Worm (Caenorhabditis elegans) whole organism, L1 larva: ENCODE measurements around the gene Y48B6A.1.

ENCODE experiments used
- C34B4.2 ChIP-seq: sonication (generic microtip); optimal IDR thresholded peaks from 2 replicates; lab custom pipeline; 2017; ENCODE audit warnings: mild to moderate bottlenecking, missing genetic modification characterization, missing compliant biosample characterization
- F16B12.6 ChIP-seq: fragments of 150-350 bp; optimal IDR thresholded peaks from 2 replicates; lab custom pipeline; 2014; ENCODE audit warnings: missing biosample characterization, missing genetic modification characterization
- Y116A8C.19 ChIP-seq: sonication (generic microtip); optimal IDR thresholded peaks from 2 replicates; lab custom pipeline; 2016; ENCODE audit warnings: missing compliant biosample characterization, missing genetic modification characterization, borderline replicate concordance
- alr-1 ChIP-seq: fragments of 200-800 bp; sonication (Bioruptor generic); optimal IDR thresholded peaks from 2 replicates; lab custom pipeline; 2018; ENCODE audit warnings: borderline replicate concordance, mild to moderate bottlenecking, missing genetic modification characterization, missing compliant biosample characterization
- aly-2 ChIP-seq: fragments of 150-350 bp; optimal IDR thresholded peaks from 2 replicates; lab custom pipeline; 2014; ENCODE audit warnings: missing biosample characterization, missing genetic modification characterization
- ceh-63 ChIP-seq: fragments of 200-800 bp; sonication (Bioruptor generic); optimal IDR thresholded peaks from 2 replicates; lab custom pipeline; 2018; ENCODE audit warnings: mild to moderate bottlenecking, missing genetic modification characterization, missing compliant biosample characterization
- ceh-8 ChIP-seq: fragments of 200-800 bp; sonication (Bioruptor generic); optimal IDR thresholded peaks from 2 replicates; lab custom pipeline; 2018; ENCODE audit warnings: mild to moderate bottlenecking, missing genetic modification characterization, moderate library complexity, missing compliant biosample characterization
- ceh-82 ChIP-seq, 3 experiments: fragments of 150-350 bp in 1 of 3; sonication (generic microtip) in 2 of 3; optimal IDR thresholded peaks; 2 replicates each; lab custom pipeline; 2014 to 2017; ENCODE audit warnings: missing biosample characterization in 3 of 3, missing genetic modification characterization in 3 of 3
- ceh-88 ChIP-seq: fragments of 200-800 bp; sonication (Bioruptor generic); IDR thresholded peaks from 2 replicates; pipeline ENCODE4 v1.3.6; 2022; ENCODE audit warnings: missing genetic modification characterization, missing compliant biosample characterization
- dpl-1 ChIP-seq, 3 experiments: fragments of 150-350 bp in 2 of 3; sonication (generic microtip) in 1 of 3; optimal IDR thresholded peaks; 2 replicates each; lab custom pipeline; 2014 to 2017; ENCODE audit warnings: missing biosample characterization in 3 of 3, missing genetic modification characterization in 3 of 3, missing genetic modification reagents in 3 of 3
- dsc-1 ChIP-seq: sonication (generic microtip); optimal IDR thresholded peaks from 2 replicates; lab custom pipeline; 2016; ENCODE audit warnings: mild to moderate bottlenecking, missing genetic modification characterization, missing compliant biosample characterization
- efl-1 ChIP-seq, 4 experiments: fragments of 150-350 bp; optimal IDR thresholded peaks in 3 of 4; peaks in 1 of 4; 1 replicate in 1 of 4; 2 replicates in 3 of 4; lab custom pipeline; 2014; ENCODE audit warnings: missing biosample characterization in 2 of 4, missing genetic modification characterization in 2 of 4, missing genetic modification reagents in 2 of 4
- efl-3 ChIP-seq: fragments of 200-800 bp; sonication (Bioruptor generic); optimal IDR thresholded peaks from 2 replicates; lab custom pipeline; 2018; ENCODE audit warnings: mild to moderate bottlenecking, missing genetic modification characterization, missing compliant biosample characterization
- egl-13 ChIP-seq: sonication (generic microtip); optimal IDR thresholded peaks from 2 replicates; lab custom pipeline; 2016; ENCODE audit warnings: missing genotype, missing genetic modification reagents, missing genetic modification characterization, missing compliant biosample characterization
- egl-27 ChIP-seq, 2 experiments: fragments of 150-350 bp in 1 of 2; sonication (generic microtip); optimal IDR thresholded peaks; 3 replicates each; lab custom pipeline; 2017 to 2018; ENCODE audit warnings: missing biosample characterization in 2 of 2, missing genetic modification characterization in 2 of 2, missing genetic modification reagents in 2 of 2
- fkh-8 ChIP-seq: sonication (generic microtip); optimal IDR thresholded peaks from 2 replicates; lab custom pipeline; 2016; ENCODE audit warnings: mild to moderate bottlenecking, missing genetic modification characterization, missing compliant biosample characterization
- hpl-2 ChIP-seq: fragments of 150-350 bp; optimal IDR thresholded peaks from 2 replicates; lab custom pipeline; 2014; ENCODE audit warnings: missing biosample characterization, missing genetic modification reagents, missing genetic modification characterization
- isw-1 ChIP-seq: fragments of 200-800 bp; sonication (Bioruptor generic); IDR thresholded peaks from 2 replicates; pipeline ENCODE4 v1.3.6; 2022; ENCODE audit warnings: missing genetic modification characterization, missing compliant biosample characterization
- lin-14 ChIP-seq: fragments of 200-800 bp; sonication (Bioruptor generic); optimal IDR thresholded peaks from 2 replicates; lab custom pipeline; 2018; ENCODE audit warnings: mild to moderate bottlenecking, missing genetic modification characterization, moderate library complexity, missing compliant biosample characterization
- lin-15B ChIP-seq: fragments of 150-350 bp; sonication (generic microtip); optimal IDR thresholded peaks from 3 replicates; lab custom pipeline; 2014; ENCODE audit warnings: missing biosample characterization, missing genetic modification characterization
- lin-35 ChIP-seq, 2 experiments: fragments of 150-350 bp; optimal IDR thresholded peaks; 2 replicates each; lab custom pipeline; 2014; ENCODE audit warnings: missing biosample characterization in 2 of 2, missing genetic modification characterization in 2 of 2, missing genetic modification reagents in 2 of 2
- lsy-2 ChIP-seq, 2 experiments: fragments of 150-350 bp; optimal IDR thresholded peaks; 2 replicates each; lab custom pipeline; 2014; ENCODE audit warnings: missing biosample characterization in 2 of 2, missing genetic modification characterization in 2 of 2
- mab-9 ChIP-seq: fragments of 200-800 bp; sonication (Bioruptor generic); IDR thresholded peaks from 2 replicates; pipeline ENCODE4 v1.3.6; 2022; ENCODE audit warnings: missing genetic modification reagents, missing genetic modification characterization, missing compliant biosample characterization
- mep-1 ChIP-seq: fragments of 150-350 bp; optimal IDR thresholded peaks from 2 replicates; lab custom pipeline; 2014; ENCODE audit warnings: missing biosample characterization, missing genetic modification characterization
- nhr-12 ChIP-seq: sonication (generic microtip); optimal IDR thresholded peaks from 2 replicates; lab custom pipeline; 2017; ENCODE audit warnings: missing biosample characterization, missing genetic modification characterization
- nhr-19 ChIP-seq: fragments of 200-800 bp; sonication (Bioruptor generic); conservative IDR thresholded peaks from 2 replicates; pipeline ENCODE4 v1.3.6; 2022; ENCODE audit warnings: missing genetic modification characterization, missing compliant biosample characterization
- nhr-20 ChIP-seq: sonication (generic microtip); optimal IDR thresholded peaks from 2 replicates; lab custom pipeline; 2016; ENCODE audit warnings: mild to moderate bottlenecking, missing genetic modification characterization, missing compliant biosample characterization
- nhr-47 ChIP-seq: sonication (generic microtip); optimal IDR thresholded peaks from 2 replicates; lab custom pipeline; 2016; ENCODE audit warnings: mild to moderate bottlenecking, missing genetic modification characterization, moderate library complexity, missing compliant biosample characterization
- nhr-71 ChIP-seq: sonication (generic microtip); optimal IDR thresholded peaks from 2 replicates; lab custom pipeline; 2016; ENCODE audit warnings: mild to moderate bottlenecking, missing genetic modification characterization, moderate library complexity, missing compliant biosample characterization
- nhr-77 ChIP-seq: fragments of 150-350 bp; optimal IDR thresholded peaks from 2 replicates; lab custom pipeline; 2014; ENCODE audit warnings: missing biosample characterization, missing genetic modification characterization
- nhr-84 ChIP-seq: sonication (generic microtip); optimal IDR thresholded peaks from 2 replicates; lab custom pipeline; 2017; ENCODE audit warnings: missing biosample characterization, missing genetic modification characterization
- nhr-85 ChIP-seq: sonication (generic microtip); peaks from one replicate; lab custom pipeline; 2016; ENCODE audit warnings: missing genetic modification characterization, inconsistent platforms, missing compliant biosample characterization
- nhr-90 ChIP-seq: sonication (generic microtip); optimal IDR thresholded peaks from 2 replicates; lab custom pipeline; 2016; ENCODE audit warnings: mild to moderate bottlenecking, missing genetic modification characterization, missing compliant biosample characterization; ENCODE audit not compliant: poor library complexity
- pag-3 ChIP-seq: sonication (generic microtip); optimal IDR thresholded peaks from 2 replicates; lab custom pipeline; 2017; ENCODE audit warnings: missing genetic modification characterization, mild to moderate bottlenecking, missing compliant biosample characterization, antibody characterized with exemption, borderline replicate concordance; ENCODE audit not compliant: insufficient read depth
- rnt-1 ChIP-seq: sonication (generic microtip); optimal IDR thresholded peaks from 2 replicates; lab custom pipeline; 2016; ENCODE audit warnings: mild to moderate bottlenecking, missing genetic modification characterization, moderate library complexity, missing compliant biosample characterization
- snu-23 ChIP-seq: sonication (generic microtip); optimal IDR thresholded peaks from 2 replicates; lab custom pipeline; 2016; ENCODE audit warnings: missing genetic modification characterization, missing compliant biosample characterization
- sox-4 ChIP-seq: sonication (generic microtip); optimal IDR thresholded peaks from 2 replicates; lab custom pipeline; 2016; ENCODE audit warnings: missing genetic modification characterization, missing compliant biosample characterization
- sptf-1 ChIP-seq: fragments of 150-350 bp; optimal IDR thresholded peaks from 2 replicates; lab custom pipeline; 2014; ENCODE audit warnings: missing biosample characterization, missing genetic modification characterization
- swsn-7 ChIP-seq: sonication (generic microtip); optimal IDR thresholded peaks from 2 replicates; lab custom pipeline; 2016; ENCODE audit warnings: missing genetic modification characterization, missing compliant biosample characterization
- tbx-2 ChIP-seq: sonication (generic microtip); optimal IDR thresholded peaks from 2 replicates; lab custom pipeline; 2016; ENCODE audit warnings: missing genetic modification characterization, missing compliant biosample characterization
- unc-130 ChIP-seq: fragments of 150-350 bp; optimal IDR thresholded peaks from 2 replicates; lab custom pipeline; 2017; ENCODE audit warnings: missing biosample characterization, missing genetic modification characterization, inconsistent platforms
- unc-62 ChIP-seq: fragments of 150-350 bp; optimal IDR thresholded peaks from 2 replicates; lab custom pipeline; 2014; ENCODE audit warnings: missing biosample characterization, missing genetic modification reagents, missing genetic modification characterization
- unc-86 ChIP-seq: sonication (generic microtip); optimal IDR thresholded peaks from 2 replicates; lab custom pipeline; 2016; ENCODE audit warnings: missing genetic modification characterization, missing compliant biosample characterization
- unc-98 ChIP-seq: fragments of 200-800 bp; sonication (Bioruptor generic); IDR thresholded peaks from 2 replicates; pipeline ENCODE4 v1.3.6; 2022; ENCODE audit warnings: missing genetic modification characterization, missing compliant biosample characterization
- vab-15 ChIP-seq: sonication (generic microtip); optimal IDR thresholded peaks from 2 replicates; lab custom pipeline; 2017; ENCODE audit warnings: missing genotype, mild to moderate bottlenecking, missing genetic modification characterization, missing compliant biosample characterization
- xbp-1 ChIP-seq: sonication (generic microtip); optimal IDR thresholded peaks from 2 replicates; lab custom pipeline; 2016; ENCODE audit warnings: missing genetic modification characterization, missing compliant biosample characterization
- ztf-11 ChIP-seq, 2 experiments: sonication (generic microtip); optimal IDR thresholded peaks; 2 replicates each; lab custom pipeline; 2016 to 2017; ENCODE audit warnings: missing genetic modification characterization in 2 of 2, missing biosample characterization in 1 of 2, missing compliant biosample characterization in 1 of 2

Y48B6A.1 gene

ce11 chrII:14143838-14144268 lies 10.3 kb downstream of the Y48B6A.1 start, which contains the start of gene W03H9.2 (continued):
- TF ChIP-seq sox-4 (tag; lab: Kevin White, UChicago) (peak; percentile 65), aly-2 (tag; lab: Kevin White, UChicago) (peak; percentile 63), Y116A8C.19 (tag; lab: Kevin White, UChicago) (peak; percentile 26), vab-15 (peak; percentile 80), egl-13 (peak; percentile 70), ceh-8 (GFP tag; lab: Kevin White, UChicago) (peak; percentile 85), lin-15B (tag; lab: Kevin White, UChicago) (peak; percentile 16), unc-62 (GFP tag; lab: Kevin White, UChicago) (no peak), efl-3 (GFP tag; lab: Kevin White, UChicago) (no peak), hpl-2 (GFP tag; lab: Kevin White, UChicago) (no peak), ceh-82 (tag; optimal IDR thresholded peaks at IDR 0.05; lab: Kevin White, UChicago) (peak; percentile 41 to 86 (median 76)), fkh-8 (tag; lab: Kevin White, UChicago) (peak; percentile 90), pag-3 (tag; lab: Kevin White, UChicago) (no peak), unc-98 (GFP tag; lab: Robert Waterston, UW) (peak; percentile 85), alr-1 (tag; lab: Kevin White, UChicago) (no peak), unc-130 (tag; lab: Kevin White, UChicago) (peak; percentile 73), isw-1 (GFP tag; lab: Robert Waterston, UW) (peak; percentile 73), sptf-1 (tag; lab: Kevin White, UChicago) (no peak), egl-27 (tag; optimal IDR thresholded peaks at IDR 0.05; lab: Kevin White, UChicago) (no peak), nhr-77 (tag; lab: Kevin White, UChicago) (peak; percentile 78), lsy-2 (tag; optimal IDR thresholded peaks at IDR 0.05; lab: Kevin White, UChicago) (peak; percentile 76), lin-14 (GFP tag; lab: Kevin White, UChicago) (no peak), xbp-1 (tag; lab: Kevin White, UChicago) (peak; percentile 72), nhr-84 (tag; lab: Kevin White, UChicago) (no peak), nhr-12 (tag; lab: Kevin White, UChicago) (no peak), C34B4.2 (tag; lab: Kevin White, UChicago) (no peak), nhr-19 (GFP tag; lab: Robert Waterston, UW) (peak; percentile 79), nhr-90 (tag; lab: Kevin White, UChicago) (peak; percentile 84), lin-35 (GFP tag; optimal IDR thresholded peaks at IDR 0.05; lab: Kevin White, UChicago) (peak; percentile 66 to 88), ceh-63 (GFP tag; lab: Kevin White, UChicago) (peak; percentile 65)

- peak; percentile 68 for TF ChIP-seq nhr-19 (GFP tag; lab: Robert Waterston, UW)
- TF ChIP-seq dpl-1 (GFP tag; optimal IDR thresholded peaks at IDR 0.05; lab: Kevin White, UChicago): peak; percentile 27 to 64 (median 51)
- TF ChIP-seq unc-86 (tag; lab: Kevin White, UChicago): peak; percentile 47
- peak; percentile 46 to 62 for TF ChIP-seq efl-1 (optimal IDR thresholded peaks at IDR 0.05; lab: Kevin White, UChicago)
- TF ChIP-seq efl-1 (GFP tag; optimal IDR thresholded peaks at IDR 0.05 in 1 of 2; lab: Kevin White, UChicago): peak; percentile 58 to 96
- TF ChIP-seq lsy-2 (tag; optimal IDR thresholded peaks at IDR 0.05; lab: Kevin White, UChicago): peak; percentile 48 to 55
- TF ChIP-seq nhr-47: peak; percentile 66
- TF ChIP-seq ceh-8 (GFP tag; lab: Kevin White, UChicago): peak; percentile 43
- peak in 1 of 2 experiments; percentile 37 for TF ChIP-seq ztf-11 (tag; optimal IDR thresholded peaks at IDR 0.05; lab: Kevin White, UChicago)
- TF ChIP-seq isw-1 (GFP tag; lab: Robert Waterston, UW): peak; percentile 45
- TF ChIP-seq lin-35 (GFP tag; optimal IDR thresholded peaks at IDR 0.05; lab: Kevin White, UChicago): peak; percentile 30 to 44
- TF ChIP-seq snu-23: peak; percentile 55
- TF ChIP-seq nhr-85 (tag; lab: Kevin White, UChicago): peak; percentile 57
- TF ChIP-seq nhr-90 (tag; lab: Kevin White, UChicago): peak; percentile 65
- TF ChIP-seq xbp-1 (tag; lab: Kevin White, UChicago): peak; percentile 39
- peak; percentile 57 for TF ChIP-seq mab-9 (GFP tag; lab: Robert Waterston, UW)
- TF ChIP-seq nhr-77 (tag; lab: Kevin White, UChicago): peak; percentile 55
- peak; percentile 93 for TF ChIP-seq F16B12.6 (tag; lab: Kevin White, UChicago)
- TF ChIP-seq mep-1 (tag; lab: Kevin White, UChicago): peak; percentile 49
- peak; percentile 42 for TF ChIP-seq nhr-20 (tag; lab: Kevin White, UChicago)
- peak; percentile 44 for TF ChIP-seq tbx-2 (tag; lab: Kevin White, UChicago)
- TF ChIP-seq swsn-7: peak; percentile 47
- TF ChIP-seq ceh-82 (tag; optimal IDR thresholded peaks at IDR 0.05; lab: Kevin White, UChicago): peak; percentile 3 to 59 (median 34)
- TF ChIP-seq rnt-1 (tag; lab: Kevin White, UChicago): peak; percentile 74
- peak; percentile 5 for TF ChIP-seq nhr-71
- TF ChIP-seq dsc-1: peak; percentile 14
- TF ChIP-seq ceh-88 (GFP tag; lab: Robert Waterston, UW): 0 out of 2 replicates have a peak, but pooled peaks have one; percentile 8
Observed at ce11 chrII:14142098-14142554, 12.0 kb downstream of the Y48B6A.1 start, which contains the start of gene cacn-1. Gene cacn-1, minus strand, starts transcription at chrII:14142148.
